Worm (Caenorhabditis elegans): Measurements from ENCODE around the gene ftt-2.

ftt-2 gene

DNA sequence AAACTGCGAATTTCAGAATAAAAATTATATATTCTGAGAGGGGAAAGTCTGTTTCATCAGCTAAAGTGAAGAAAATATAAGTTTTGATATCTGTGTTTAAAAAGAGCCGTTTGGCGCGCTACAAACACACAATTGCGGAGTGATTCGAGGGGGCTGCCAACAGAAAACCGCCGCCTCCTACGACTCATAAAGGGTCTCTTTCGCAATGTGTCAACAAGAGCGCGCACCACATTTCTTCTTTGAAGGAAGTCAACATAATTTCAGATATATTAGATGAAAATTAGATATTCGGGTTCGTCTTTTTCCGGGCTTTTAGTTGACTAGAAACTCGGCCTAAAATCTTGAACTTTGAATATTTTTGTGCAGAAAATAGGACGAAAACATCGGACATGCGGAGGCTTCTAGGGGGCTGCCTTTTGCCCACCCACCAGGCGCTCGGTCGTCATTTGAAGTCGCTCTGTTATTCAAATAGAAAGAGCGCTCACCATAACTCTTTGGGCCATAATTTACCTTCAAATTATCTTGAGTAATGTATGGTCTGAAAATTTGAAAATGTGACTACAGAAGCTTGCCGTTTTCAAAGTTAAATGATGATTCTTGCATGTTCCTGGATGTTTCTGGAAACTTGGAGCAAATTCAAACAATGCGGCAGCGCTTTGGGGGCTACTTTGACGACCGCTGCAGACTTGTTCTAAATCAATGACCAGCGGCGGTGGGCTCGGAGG lies 709 bp upstream of the ftt-2 start (continued):
- TF ChIP-seq arid-1 (GFP tag; conservative IDR thresholded peaks at IDR 0.05) (peak; percentile 61; the same call in 1 of the 2 replicates), nhr-25 (tag; optimal IDR thresholded peaks at IDR 0.05; ENCODE audit: borderline replicate concordance, insufficient read depth) (peak; percentile 94), ctbp-1 (GFP tag; IDR thresholded peaks at IDR 0.05) (peak; percentile 90), F44E2.7 (GFP tag; IDR thresholded peaks at IDR 0.05) (no peak), vab-7 (GFP tag; IDR thresholded peaks at IDR 0.05) (peak; percentile 79; the same call in 1 of the 2 replicates), F37D6.2 (tag; optimal IDR thresholded peaks at IDR 0.05) (peak; percentile 90), ceh-82 (tag; optimal IDR thresholded peaks at IDR 0.05) (no peak), sdz-12 (GFP tag; optimal IDR thresholded peaks at IDR 0.05) (peak; percentile 95), mxl-2 (GFP tag; conservative IDR thresholded peaks at IDR 0.05) (peak; percentile 69)

DNA sequence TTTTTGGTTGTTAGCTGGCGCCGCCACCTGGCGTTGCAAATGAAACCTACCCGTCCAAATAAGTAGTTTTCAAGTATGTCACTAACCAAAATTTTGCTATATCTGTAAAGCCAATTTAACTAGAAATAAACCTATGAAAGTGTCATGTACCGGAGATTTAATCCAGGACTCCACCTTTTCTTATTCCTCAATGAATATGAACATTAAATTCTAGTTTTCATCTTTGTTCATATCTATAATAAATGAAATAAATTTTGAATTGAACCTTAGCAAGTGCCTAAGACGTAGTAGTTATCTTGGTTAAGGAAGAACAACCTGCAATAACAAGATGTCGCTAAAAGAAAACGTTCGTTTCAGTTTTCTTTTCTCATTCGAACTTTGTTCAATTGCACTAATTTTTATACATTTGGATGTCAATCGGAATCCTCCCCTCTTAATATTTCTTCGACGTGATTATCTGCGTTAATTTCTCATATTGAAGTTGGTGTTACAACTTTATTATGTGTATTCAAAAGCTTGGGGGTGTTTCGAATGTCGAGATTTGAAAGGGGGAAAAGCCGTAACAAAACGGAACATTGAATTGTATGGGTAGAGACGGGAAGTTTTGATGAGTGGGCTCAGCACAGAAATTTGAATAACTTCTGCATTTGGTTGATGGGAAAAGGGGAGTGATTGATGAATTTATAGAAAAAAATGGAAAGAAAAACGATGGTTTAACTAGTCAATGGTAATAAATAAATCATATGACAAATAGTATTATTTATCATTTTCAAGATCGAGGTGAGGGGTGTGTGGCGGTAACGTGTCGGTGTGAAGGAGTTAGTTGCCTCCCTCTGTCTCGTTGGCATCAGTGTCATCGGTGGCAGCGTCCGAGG lies 1.7 kb downstream of the ftt-2 start:
- peak; percentile 20 for TF ChIP-seq arid-1 (GFP tag; conservative IDR thresholded peaks at IDR 0.05)
- peak; percentile 93 for TF ChIP-seq aha-1 (tag)
- peak; percentile 47 for TF ChIP-seq pha-4 (GFP tag; IDR thresholded peaks at IDR 0.05)
- TF ChIP-seq pha-4 (tag; optimal IDR thresholded peaks at IDR 0.05): no peak
- TF ChIP-seq nhr-111 (GFP tag; optimal IDR thresholded peaks at IDR 0.05): peak; percentile 54
- TF ChIP-seq lin-38 (GFP tag; IDR thresholded peaks at IDR 0.05): peak; percentile 48
- TF ChIP-seq mxl-3 (GFP tag; optimal IDR thresholded peaks at IDR 0.05): no peak
- TF ChIP-seq lin-15B (tag; optimal IDR thresholded peaks at IDR 0.05): peak; percentile 4
- peak; percentile 87 for TF ChIP-seq zfp-3 (GFP tag; conservative IDR thresholded peaks at IDR 0.05)
- 0 out of 2 replicates have a peak, but pooled peaks have one; percentile 57 for TF ChIP-seq daf-19 (GFP tag; conservative IDR thresholded peaks at IDR 0.05)
- TF ChIP-seq snpc-4 (tag; optimal IDR thresholded peaks at IDR 0.05): no peak
- no peak for TF ChIP-seq egl-27 (tag; optimal IDR thresholded peaks at IDR 0.05)
- no peak for TF ChIP-seq nhr-42 (GFP tag; IDR thresholded peaks at IDR 0.05)
- no peak for TF ChIP-seq ztf-11 (tag; optimal IDR thresholded peaks at IDR 0.05)
- TF ChIP-seq ama-1 (optimal IDR thresholded peaks at IDR 0.05): peak; percentile 94
- peak; percentile 44 for TF ChIP-seq skn-1 (tag; optimal IDR thresholded peaks at IDR 0.05)
- no peak for TF ChIP-seq ZK546.5 (tag; optimal IDR thresholded peaks at IDR 0.05)
- TF ChIP-seq zip-2 (tag; optimal IDR thresholded peaks at IDR 0.05): peak; percentile 60
- TF ChIP-seq mxl-2 (GFP tag; conservative IDR thresholded peaks at IDR 0.05): no peak
- peak; percentile 25; the same call in 1 of the 2 replicates for TF ChIP-seq php-3 (GFP tag; IDR thresholded peaks at IDR 0.05)
- peak; percentile 94 for TF ChIP-seq mep-1 (tag; optimal IDR thresholded peaks at IDR 0.05)
- TF ChIP-seq mdt-29 (GFP tag; IDR thresholded peaks at IDR 0.05): peak; percentile 23; the same call in 1 of the 2 replicates
- no peak for TF ChIP-seq D1046.2 (GFP tag; IDR thresholded peaks at IDR 0.05)
- TF ChIP-seq zfp-2 (tag; optimal IDR thresholded peaks at IDR 0.05): peak; percentile 25
- TF ChIP-seq hlh-11 (tag; optimal IDR thresholded peaks at IDR 0.05): peak; percentile 57
- peak; percentile 47 for TF ChIP-seq gei-8 (GFP tag; optimal IDR thresholded peaks at IDR 0.05)
- TF ChIP-seq ceh-20 (GFP tag; IDR thresholded peaks at IDR 0.05): 0 out of 2 replicates have a peak, but pooled peaks have one; percentile 9
- no peak for TF ChIP-seq Y48G9A.11 (GFP tag; IDR thresholded peaks at IDR 0.05)
- peak; percentile 86 for TF ChIP-seq dve-1 (tag; optimal IDR thresholded peaks at IDR 0.05; ENCODE audit: insufficient read depth)
- 0 out of 2 replicates have a peak, but pooled peaks have one; percentile 8 for TF ChIP-seq saeg-2 (GFP tag; IDR thresholded peaks at IDR 0.05)
- no peak for TF ChIP-seq egl-43 (GFP tag; IDR thresholded peaks at IDR 0.05)
- TF ChIP-seq attf-4 (tag; optimal IDR thresholded peaks at IDR 0.05): no peak
- peak; percentile 36 for TF ChIP-seq tra-1 (GFP tag; IDR thresholded peaks at IDR 0.05)
- TF ChIP-seq nhr-77 (tag; optimal IDR thresholded peaks at IDR 0.05): peak; percentile 58
- TF ChIP-seq spr-1 (tag; optimal IDR thresholded peaks at IDR 0.05): peak; percentile 64
- TF ChIP-seq dmd-8 (GFP tag; IDR thresholded peaks at IDR 0.05): no peak
- peak in 1 of 2 experiments; percentile 61 for TF ChIP-seq hif-1 (tag; optimal IDR thresholded peaks at IDR 0.05)
- peak; percentile 2 for TF ChIP-seq lin-39 (tag; optimal IDR thresholded peaks at IDR 0.05)
- peak; percentile 26 for TF ChIP-seq ces-1 (GFP tag; optimal IDR thresholded peaks at IDR 0.05)

All from whole organism, L4 larva.